Worm (Caenorhabditis elegans) whole organism, L4 larva: ENCODE results near the gene F54H5.2.

Experiments
- F10B5.3 ChIP-seq: sonication (generic microtip); optimal IDR thresholded peaks from 2 replicates; lab custom pipeline; 2016; ENCODE audit warnings: mild to moderate bottlenecking, missing genetic modification characterization, missing compliant biosample characterization
- F49E8.2 ChIP-seq: sonication (generic microtip); optimal IDR thresholded peaks from 2 replicates; lab custom pipeline; 2016; ENCODE audit warnings: missing compliant biosample characterization, mild to moderate bottlenecking, missing genetic modification characterization, borderline replicate concordance
- T20F7.1 ChIP-seq: fragments of 200-800 bp; sonication (Bioruptor generic); optimal IDR thresholded peaks from 2 replicates; lab custom pipeline; 2018; ENCODE audit warnings: mild to moderate bottlenecking, missing genetic modification characterization, missing compliant biosample characterization
- Y48G9A.11 ChIP-seq: fragments of 200-800 bp; sonication (Bioruptor generic); IDR thresholded peaks from 2 replicates; pipeline ENCODE4 v1.3.6; 2022; ENCODE audit warnings: missing genetic modification reagents, missing genetic modification characterization, missing compliant biosample characterization
- Y5F2A.4 ChIP-seq: fragments of 200-800 bp; sonication (Bioruptor generic); optimal IDR thresholded peaks from 2 replicates; lab custom pipeline; 2018; ENCODE audit warnings: mild to moderate bottlenecking, missing genetic modification characterization, missing compliant biosample characterization
- ZK546.5 ChIP-seq, 2 experiments: sonication (generic microtip); optimal IDR thresholded peaks; 2 replicates each; lab custom pipeline; 2017; ENCODE audit warnings: missing biosample characterization in 2 of 2, missing genetic modification characterization in 2 of 2
- ama-1 ChIP-seq: fragments of 150-350 bp; optimal IDR thresholded peaks from 2 replicates; lab custom pipeline; 2014; ENCODE audit warnings: inconsistent platforms, mixed read lengths
- arid-1 ChIP-seq: fragments of 200-800 bp; sonication (Bioruptor generic); conservative IDR thresholded peaks from 2 replicates; pipeline ENCODE4 v1.3.6; 2022; ENCODE audit warnings: missing genetic modification reagents, missing genetic modification characterization, missing compliant biosample characterization
- ceh-20 ChIP-seq: fragments of 200-800 bp; sonication (Bioruptor generic); IDR thresholded peaks from 2 replicates; pipeline ENCODE4 v1.3.6; 2022; ENCODE audit warnings: missing genetic modification reagents, missing genetic modification characterization, missing compliant biosample characterization
- ceh-28 ChIP-seq: fragments of 150-350 bp; optimal IDR thresholded peaks from 2 replicates; lab custom pipeline; 2014; ENCODE audit warnings: missing biosample characterization, missing genetic modification reagents, missing genetic modification characterization
- ceh-32 ChIP-seq: sonication (generic microtip); optimal IDR thresholded peaks from 2 replicates; lab custom pipeline; 2016; ENCODE audit warnings: mild to moderate bottlenecking, missing genetic modification characterization, missing compliant biosample characterization; ENCODE audit not compliant: poor library complexity
- ceh-44 ChIP-seq: fragments of 200-800 bp; sonication (Bioruptor generic); IDR thresholded peaks from 2 replicates; pipeline ENCODE4 v1.3.6; 2022; ENCODE audit warnings: missing genetic modification reagents, missing genetic modification characterization, missing compliant biosample characterization
- ceh-62 ChIP-seq: sonication (generic microtip); optimal IDR thresholded peaks from 2 replicates; lab custom pipeline; 2017; ENCODE audit warnings: missing biosample characterization, missing genetic modification characterization
- ces-1 ChIP-seq: fragments of 150-350 bp; sonication (generic microtip); optimal IDR thresholded peaks from 4 replicates; lab custom pipeline; 2014; ENCODE audit warnings: missing biosample characterization, missing genetic modification reagents, missing genetic modification characterization
- cey-2 ChIP-seq: sonication (generic microtip); optimal IDR thresholded peaks from 3 replicates; lab custom pipeline; 2017; ENCODE audit warnings: missing genetic modification characterization, mild to moderate bottlenecking, missing compliant biosample characterization, antibody characterized with exemption, borderline replicate concordance; ENCODE audit not compliant: insufficient read depth
- ctbp-1 ChIP-seq: fragments of 200-800 bp; sonication (Bioruptor generic); IDR thresholded peaks from 2 replicates; pipeline ENCODE4 v1.3.6; 2022; ENCODE audit warnings: missing genetic modification reagents, missing genetic modification characterization, missing compliant biosample characterization
- daf-12 ChIP-seq: fragments of 150-350 bp; optimal IDR thresholded peaks from 2 replicates; lab custom pipeline; 2014; ENCODE audit warnings: missing biosample characterization, missing genetic modification reagents, missing genetic modification characterization
- daf-19 ChIP-seq: fragments of 200-800 bp; sonication (Bioruptor generic); conservative IDR thresholded peaks from 2 replicates; pipeline ENCODE4 v1.3.6; 2022; ENCODE audit warnings: missing genetic modification characterization, missing compliant biosample characterization
- daf-8 ChIP-seq: fragments of 200-800 bp; sonication (Bioruptor generic); IDR thresholded peaks from 2 replicates; pipeline ENCODE4 v1.3.6; 2022; ENCODE audit warnings: missing genetic modification characterization, missing compliant biosample characterization
- dmd-8 ChIP-seq: fragments of 200-800 bp; sonication (Bioruptor generic); IDR thresholded peaks from 2 replicates; pipeline ENCODE4 v1.3.6; 2022; ENCODE audit warnings: missing genetic modification characterization, missing compliant biosample characterization
- egl-27 ChIP-seq: sonication (generic microtip); optimal IDR thresholded peaks from 3 replicates; lab custom pipeline; 2017; ENCODE audit warnings: missing biosample characterization, missing genetic modification reagents, missing genetic modification characterization
- hmg-1.1 ChIP-seq: fragments of 200-800 bp; sonication (Bioruptor generic); IDR thresholded peaks from 2 replicates; pipeline ENCODE4 v1.3.6; 2022; ENCODE audit warnings: missing genetic modification reagents, missing genetic modification characterization, missing compliant biosample characterization
- lim-7 ChIP-seq: fragments of 200-800 bp; sonication (Bioruptor generic); IDR thresholded peaks from 2 replicates; pipeline ENCODE4 v1.3.6; 2022; ENCODE audit warnings: missing genetic modification characterization, missing compliant biosample characterization
- lin-15B ChIP-seq: fragments of 150-350 bp; sonication (generic microtip); optimal IDR thresholded peaks from 3 replicates; lab custom pipeline; 2014; ENCODE audit warnings: missing biosample characterization, missing genetic modification characterization
- lin-38 ChIP-seq: fragments of 200-800 bp; sonication (Bioruptor generic); IDR thresholded peaks from 2 replicates; pipeline ENCODE4 v1.3.6; 2022; ENCODE audit warnings: missing genetic modification reagents, missing genetic modification characterization, missing compliant biosample characterization
- mdl-1 ChIP-seq, 2 experiments: fragments of 150-350 bp in 1 of 2; sonication (generic microtip) in 1 of 2; optimal IDR thresholded peaks; 2 replicates each; lab custom pipeline; 2014 to 2017; ENCODE audit warnings: missing biosample characterization in 2 of 2, missing genetic modification characterization in 2 of 2
- mdt-29 ChIP-seq: fragments of 200-800 bp; sonication (Bioruptor generic); IDR thresholded peaks from 2 replicates; pipeline ENCODE4 v1.3.6; 2022; ENCODE audit warnings: missing genetic modification reagents, missing genetic modification characterization, missing compliant biosample characterization
- mep-1 ChIP-seq: fragments of 150-350 bp; sonication (generic microtip); optimal IDR thresholded peaks from 3 replicates; lab custom pipeline; 2014; ENCODE audit warnings: missing biosample characterization, missing genetic modification characterization
- mes-2 ChIP-seq: sonication (generic microtip); optimal IDR thresholded peaks from 2 replicates; lab custom pipeline; 2016; ENCODE audit warnings: missing genotype, mild to moderate bottlenecking, missing genetic modification characterization, missing compliant biosample characterization; ENCODE audit not compliant: poor library complexity, severe bottlenecking
- mxl-3 ChIP-seq: fragments of 200-800 bp; sonication (Bioruptor generic); optimal IDR thresholded peaks from 2 replicates; lab custom pipeline; 2018; ENCODE audit warnings: mild to moderate bottlenecking, missing genetic modification characterization, missing compliant biosample characterization
- nhr-10 ChIP-seq: fragments of 150-350 bp; optimal IDR thresholded peaks from 2 replicates; lab custom pipeline; 2014; ENCODE audit warnings: missing biosample characterization, missing genetic modification characterization
- nhr-102 ChIP-seq: sonication (generic microtip); optimal IDR thresholded peaks from 2 replicates; lab custom pipeline; 2016; ENCODE audit warnings: mild to moderate bottlenecking, missing genetic modification characterization, moderate library complexity, missing compliant biosample characterization
- nhr-237 ChIP-seq: sonication (generic microtip); optimal IDR thresholded peaks from 2 replicates; lab custom pipeline; 2017; ENCODE audit warnings: missing biosample characterization, missing genetic modification characterization
- nhr-41 ChIP-seq: fragments of 200-800 bp; sonication (Bioruptor generic); IDR thresholded peaks from 2 replicates; pipeline ENCODE4 v1.3.6; 2022; ENCODE audit warnings: missing genetic modification reagents, missing genetic modification characterization, missing compliant biosample characterization
- nhr-42 ChIP-seq: fragments of 200-800 bp; sonication (Bioruptor generic); IDR thresholded peaks from 2 replicates; pipeline ENCODE4 v1.3.6; 2022; ENCODE audit warnings: missing genetic modification characterization, missing compliant biosample characterization
- nhr-6 ChIP-seq: fragments of 150-350 bp; optimal IDR thresholded peaks from 2 replicates; lab custom pipeline; 2014; ENCODE audit warnings: missing biosample characterization, missing genetic modification characterization
- nhr-76 ChIP-seq: fragments of 150-350 bp; optimal IDR thresholded peaks from 2 replicates; lab custom pipeline; 2014; ENCODE audit warnings: missing biosample characterization, missing genetic modification characterization
- pha-4 ChIP-seq, 2 experiments: fragments of 150-350 bp in 1 of 2; fragments of 200-800 bp in 1 of 2; sonication (Bioruptor generic) in 1 of 2; IDR thresholded peaks in 1 of 2; optimal IDR thresholded peaks in 1 of 2; 2 replicates each; pipeline versions ENCODE4 v1.3.6 to Lab custom; 2014 to 2022; ENCODE audit warnings: missing genetic modification characterization in 2 of 2, missing genetic modification reagents in 2 of 2, missing biosample characterization in 1 of 2, missing compliant biosample characterization in 1 of 2
- pqm-1 ChIP-seq: sonication (generic microtip); optimal IDR thresholded peaks from 2 replicates; lab custom pipeline; 2017; ENCODE audit warnings: missing biosample characterization, missing genetic modification characterization
- saeg-2 ChIP-seq: fragments of 200-800 bp; sonication (Bioruptor generic); IDR thresholded peaks from 2 replicates; pipeline ENCODE4 v1.3.6; 2022; ENCODE audit warnings: missing genetic modification reagents, missing genetic modification characterization, missing compliant biosample characterization
- snpc-1.2 ChIP-seq: fragments of 200-800 bp; sonication (Bioruptor generic); IDR thresholded peaks from 2 replicates; pipeline ENCODE4 v1.3.6; 2022; ENCODE audit warnings: missing genetic modification reagents, missing genetic modification characterization, missing compliant biosample characterization
- snpc-4 ChIP-seq: fragments of 150-350 bp; optimal IDR thresholded peaks from 2 replicates; lab custom pipeline; 2014; ENCODE audit warnings: missing biosample characterization, missing genetic modification characterization
- tag-97 ChIP-seq: fragments of 200-800 bp; sonication (Bioruptor generic); IDR thresholded peaks from 2 replicates; pipeline ENCODE4 v1.3.6; 2022; ENCODE audit warnings: missing genetic modification characterization, missing compliant biosample characterization
- unc-130 ChIP-seq: sonication (generic microtip); optimal IDR thresholded peaks from 2 replicates; lab custom pipeline; 2016; ENCODE audit warnings: missing genetic modification reagents, missing genetic modification characterization, missing compliant biosample characterization
- ztf-7 ChIP-seq: fragments of 150-350 bp; optimal IDR thresholded peaks from 2 replicates; lab custom pipeline; 2014; ENCODE audit warnings: missing biosample characterization, missing genetic modification characterization

The F54H5.2 gene

ce11 chrII:6594151-6594550 lies 33.1 kb upstream of the F54H5.2 start, which contains the start of gene aipr-1:
Gene aipr-1, minus strand, starts transcription at chrII:6594251.
- TF ChIP-seq T20F7.1 (no peak), cey-2 (no peak), lin-15B (tag; lab: Kevin White, UChicago) (no peak), mxl-3 (GFP tag; lab: Kevin White, UChicago) (no peak), nhr-102 (tag; lab: Kevin White, UChicago) (no peak), ceh-20 (GFP tag; lab: Robert Waterston, UW) (no peak)

- no peak for TF ChIP-seq pha-4 (GFP tag; IDR thresholded peaks at IDR 0.05; lab: Robert Waterston, UW)
- TF ChIP-seq pha-4 (tag; optimal IDR thresholded peaks at IDR 0.05; lab: Kevin White, UChicago): no peak
- no peak for TF ChIP-seq ceh-62 (tag; lab: Kevin White, UChicago)
- 0 out of 2 replicates have a peak, but pooled peaks have one; percentile 30 for TF ChIP-seq snpc-1.2 (GFP tag; lab: Robert Waterston, UW)
These were observed 29.8 kb upstream of the F54H5.2 start for ce11 chrII:6597507-6597906.

- TF ChIP-seq Y48G9A.11 (GFP tag; lab: Robert Waterston, UW) (no peak), snpc-4 (tag; lab: Kevin White, UChicago) (no peak), lin-38 (GFP tag; lab: Robert Waterston, UW) (0 out of 2 replicates have a peak, but pooled peaks have one; percentile 12), mep-1 (tag; lab: Kevin White, UChicago) (peak; percentile 2), ceh-20 (GFP tag; lab: Robert Waterston, UW) (no peak), mes-2 (tag; lab: Kevin White, UChicago) (peak; percentile 44), daf-12 (tag; lab: Kevin White, UChicago) (no peak), ama-1 (lab: Kevin White, UChicago) (peak; percentile 52)
These were observed 29.2 kb upstream of the F54H5.2 start, which contains the start of gene dnj-8 for ce11 chrII:6598050-6598449. Gene dnj-8, minus strand, starts transcription at chrII:6598080.

ce11 chrII:6600973-6601372 lies 26.3 kb upstream of the F54H5.2 start, which contains the start of gene vps-33.2:
Gene vps-33.2, plus strand, starts transcription at chrII:6601216.
- TF ChIP-seq Y5F2A.4 (GFP tag; lab: Kevin White, UChicago) (no peak), F49E8.2 (tag; lab: Kevin White, UChicago) (peak; percentile 20), nhr-41 (GFP tag; lab: Robert Waterston, UW) (no peak), F10B5.3 (no peak), mes-2 (tag; lab: Kevin White, UChicago) (peak; percentile 70), ctbp-1 (GFP tag; lab: Robert Waterston, UW) (no peak), nhr-76 (tag; lab: Kevin White, UChicago) (no peak), lim-7 (GFP tag; lab: Robert Waterston, UW) (no peak), ZK546.5 (tag; optimal IDR thresholded peaks at IDR 0.05; lab: Kevin White, UChicago) (no peak), ces-1 (GFP tag; lab: Kevin White, UChicago) (no peak), egl-27 (tag; lab: Kevin White, UChicago) (no peak), nhr-237 (tag; lab: Kevin White, UChicago) (no peak), ceh-32 (tag; lab: Kevin White, UChicago) (no peak), nhr-42 (GFP tag; lab: Robert Waterston, UW) (no peak), mdt-29 (GFP tag; lab: Robert Waterston, UW) (no peak), snpc-1.2 (GFP tag; lab: Robert Waterston, UW) (no peak), nhr-10 (tag; lab: Kevin White, UChicago) (no peak), mdl-1 (tag; optimal IDR thresholded peaks at IDR 0.05; lab: Kevin White, UChicago) (no peak), arid-1 (GFP tag; lab: Robert Waterston, UW) (no peak), ceh-62 (tag; lab: Kevin White, UChicago) (no peak), hmg-1.1 (peak; percentile 50), daf-8 (GFP tag; lab: Robert Waterston, UW) (no peak), daf-19 (no peak), ceh-28 (tag; lab: Kevin White, UChicago) (no peak), saeg-2 (GFP tag; lab: Robert Waterston, UW) (no peak), tag-97 (GFP tag; lab: Robert Waterston, UW) (no peak), dmd-8 (GFP tag; lab: Robert Waterston, UW) (no peak), ztf-7 (no peak), pqm-1 (tag; lab: Kevin White, UChicago) (no peak), nhr-6 (peak; percentile 35), Y48G9A.11 (GFP tag; lab: Robert Waterston, UW) (no peak), unc-130 (GFP tag; lab: Kevin White, UChicago) (no peak), ceh-44 (GFP tag; lab: Robert Waterston, UW) (no peak)
